Worm (Caenorhabditis elegans) whole organism, L4 larva: Measurements from ENCODE around the gene ifb-2.

Experiments
- attf-4 ChIP-seq: sonication (generic microtip); optimal IDR thresholded peaks from 3 replicates; lab custom pipeline; 2017; ENCODE audit warnings: missing biosample characterization, missing genetic modification characterization
- ceh-28 ChIP-seq: fragments of 150-350 bp; optimal IDR thresholded peaks from 2 replicates; lab custom pipeline; 2014; ENCODE audit warnings: missing biosample characterization, missing genetic modification reagents, missing genetic modification characterization
- cey-2 ChIP-seq: sonication (generic microtip); optimal IDR thresholded peaks from 3 replicates; lab custom pipeline; 2017; ENCODE audit warnings: missing genetic modification characterization, mild to moderate bottlenecking, missing compliant biosample characterization, antibody characterized with exemption, borderline replicate concordance; ENCODE audit not compliant: insufficient read depth
- lim-7 ChIP-seq: fragments of 200-800 bp; sonication (Bioruptor generic); IDR thresholded peaks from 2 replicates; pipeline ENCODE4 v1.3.6; 2022; ENCODE audit warnings: missing genetic modification characterization, missing compliant biosample characterization
- lin-29 ChIP-seq: fragments of 200-800 bp; sonication (Bioruptor generic); IDR thresholded peaks from 2 replicates; pipeline ENCODE4 v1.3.6; 2022; ENCODE audit warnings: missing genetic modification reagents, missing genetic modification characterization, missing compliant biosample characterization
- zag-1 ChIP-seq: fragments of 150-350 bp; optimal IDR thresholded peaks from 2 replicates; lab custom pipeline; 2014; ENCODE audit warnings: missing biosample characterization, missing genetic modification characterization

DNA sequence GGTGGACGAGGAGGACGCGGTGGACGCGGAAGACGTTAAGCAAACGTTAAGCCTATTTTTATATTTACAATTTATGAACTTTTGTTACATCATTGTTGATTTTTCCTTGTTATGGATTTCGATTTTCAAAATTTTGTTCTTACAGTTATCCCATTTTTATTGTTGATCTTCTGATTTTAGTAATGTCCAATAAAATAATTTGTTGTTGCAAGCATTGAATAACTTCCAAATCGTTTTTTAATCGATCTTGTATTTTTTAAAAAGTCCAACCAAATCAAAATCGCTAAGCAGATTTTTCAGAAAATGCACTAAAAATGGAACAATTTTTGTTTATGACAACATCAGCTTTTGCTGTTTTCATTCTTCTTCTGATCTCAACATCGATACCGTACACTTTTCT is 32.2 kb upstream of the ifb-2 start, which contains the start of gene zipt-3:
- TF ChIP-seq zag-1 (tag; lab: Kevin White, UChicago), result no peak
- no peak for TF ChIP-seq ceh-28 (tag; lab: Kevin White, UChicago)
- TF ChIP-seq lim-7 (GFP tag; lab: Robert Waterston, UW), result no peak
- TF ChIP-seq cey-2, result no peak
- no peak for TF ChIP-seq attf-4 (tag; lab: Kevin White, UChicago)
- no peak for TF ChIP-seq lin-29 (GFP tag; lab: Robert Waterston, UW)
